Worm (Caenorhabditis elegans) whole organism, L4 larva: Measurements from ENCODE around the gene Y110A2AL.4.

Experiments used
- F44E2.7 ChIP-seq: fragments of 200-800 bp; sonication (Bioruptor generic); IDR thresholded peaks from 2 replicates; pipeline ENCODE4 v2.1.2; 2022; ENCODE audit warnings: missing genetic modification characterization, missing compliant biosample characterization
- R02D3.7 ChIP-seq: fragments of 150-350 bp; sonication (generic microtip); optimal IDR thresholded peaks from 3 replicates; lab custom pipeline; 2014; ENCODE audit warnings: missing biosample characterization, missing genetic modification characterization
- Y75B8A.6 ChIP-seq: fragments of 200-800 bp; sonication (Bioruptor generic); IDR thresholded peaks from 2 replicates; pipeline ENCODE4 v1.3.6; 2022; ENCODE audit warnings: missing genetic modification reagents, missing genetic modification characterization, missing compliant biosample characterization
- aha-1 ChIP-seq: fragments of 150-350 bp; peaks from one replicate; lab custom pipeline; 2014; ENCODE audit warnings: missing biosample characterization, missing genetic modification characterization
- aly-2 ChIP-seq: sonication (generic microtip); optimal IDR thresholded peaks from 2 replicates; lab custom pipeline; 2018; ENCODE audit warnings: missing biosample characterization, missing genetic modification characterization
- cey-2 ChIP-seq: sonication (generic microtip); optimal IDR thresholded peaks from 3 replicates; lab custom pipeline; 2017; ENCODE audit warnings: missing genetic modification characterization, mild to moderate bottlenecking, missing compliant biosample characterization, antibody characterized with exemption, borderline replicate concordance; ENCODE audit not compliant: insufficient read depth
- ctbp-1 ChIP-seq: fragments of 200-800 bp; sonication (Bioruptor generic); IDR thresholded peaks from 2 replicates; pipeline ENCODE4 v1.3.6; 2022; ENCODE audit warnings: missing genetic modification reagents, missing genetic modification characterization, missing compliant biosample characterization
- dmd-6 ChIP-seq: fragments of 200-800 bp; sonication (Bioruptor generic); IDR thresholded peaks from 2 replicates; pipeline ENCODE4 v1.3.6; 2022; ENCODE audit warnings: missing genetic modification reagents, missing genetic modification characterization, missing compliant biosample characterization
- dve-1 ChIP-seq: sonication (generic microtip); optimal IDR thresholded peaks from 2 replicates; lab custom pipeline; 2017; ENCODE audit warnings: antibody characterized with exemption, mild to moderate bottlenecking, missing genetic modification characterization, missing compliant biosample characterization; ENCODE audit not compliant: insufficient read depth
- gei-8 ChIP-seq: fragments of 200-800 bp; sonication (Bioruptor generic); optimal IDR thresholded peaks from 2 replicates; lab custom pipeline; 2018; ENCODE audit warnings: mild to moderate bottlenecking, missing genetic modification characterization, missing compliant biosample characterization
- lin-15B ChIP-seq: fragments of 150-350 bp; sonication (generic microtip); optimal IDR thresholded peaks from 3 replicates; lab custom pipeline; 2014; ENCODE audit warnings: missing biosample characterization, missing genetic modification characterization
- lir-3 ChIP-seq: sonication (generic microtip); optimal IDR thresholded peaks from 2 replicates; lab custom pipeline; 2016; ENCODE audit warnings: mild to moderate bottlenecking, missing genetic modification characterization, missing compliant biosample characterization
- lsy-2 ChIP-seq, 2 experiments: fragments of 150-350 bp in 1 of 2; sonication (generic microtip) in 1 of 2; optimal IDR thresholded peaks; 2 replicates each; lab custom pipeline; 2014 to 2017; ENCODE audit warnings: missing biosample characterization in 2 of 2, missing genetic modification characterization in 2 of 2
- mdl-1 ChIP-seq, 2 experiments: fragments of 150-350 bp in 1 of 2; sonication (generic microtip) in 1 of 2; optimal IDR thresholded peaks; 2 replicates each; lab custom pipeline; 2014 to 2017; ENCODE audit warnings: missing biosample characterization in 2 of 2, missing genetic modification characterization in 2 of 2
- mxl-3 ChIP-seq: fragments of 200-800 bp; sonication (Bioruptor generic); optimal IDR thresholded peaks from 2 replicates; lab custom pipeline; 2018; ENCODE audit warnings: mild to moderate bottlenecking, missing genetic modification characterization, missing compliant biosample characterization
- nhr-102 ChIP-seq: sonication (generic microtip); optimal IDR thresholded peaks from 2 replicates; lab custom pipeline; 2016; ENCODE audit warnings: mild to moderate bottlenecking, missing genetic modification characterization, moderate library complexity, missing compliant biosample characterization
- nhr-111 ChIP-seq: fragments of 200-800 bp; sonication (Bioruptor generic); optimal IDR thresholded peaks from 2 replicates; lab custom pipeline; 2018; ENCODE audit warnings: mild to moderate bottlenecking, missing genetic modification characterization, missing compliant biosample characterization
- nhr-237 ChIP-seq: sonication (generic microtip); optimal IDR thresholded peaks from 2 replicates; lab custom pipeline; 2017; ENCODE audit warnings: missing biosample characterization, missing genetic modification characterization
- nhr-25 ChIP-seq: sonication (generic microtip); optimal IDR thresholded peaks from 2 replicates; lab custom pipeline; 2017; ENCODE audit warnings: missing genetic modification characterization, mild to moderate bottlenecking, missing compliant biosample characterization, antibody characterized with exemption, moderate library complexity, borderline replicate concordance; ENCODE audit not compliant: insufficient read depth
- nhr-41 ChIP-seq: fragments of 200-800 bp; sonication (Bioruptor generic); IDR thresholded peaks from 2 replicates; pipeline ENCODE4 v1.3.6; 2022; ENCODE audit warnings: missing genetic modification reagents, missing genetic modification characterization, missing compliant biosample characterization
- nhr-42 ChIP-seq: fragments of 200-800 bp; sonication (Bioruptor generic); IDR thresholded peaks from 2 replicates; pipeline ENCODE4 v1.3.6; 2022; ENCODE audit warnings: missing genetic modification characterization, missing compliant biosample characterization
- nhr-77 ChIP-seq: fragments of 150-350 bp; optimal IDR thresholded peaks from 2 replicates; lab custom pipeline; 2014; ENCODE audit warnings: missing biosample characterization, missing genetic modification characterization
- set-16 ChIP-seq: fragments of 200-800 bp; sonication (Bioruptor generic); IDR thresholded peaks from 2 replicates; pipeline ENCODE4 v1.3.6; 2022; ENCODE audit warnings: missing genetic modification reagents, missing genetic modification characterization, missing compliant biosample characterization
- spr-3 ChIP-seq: fragments of 200-800 bp; sonication (Bioruptor generic); optimal IDR thresholded peaks from 2 replicates; lab custom pipeline; 2018; ENCODE audit warnings: mild to moderate bottlenecking, missing genetic modification characterization, missing compliant biosample characterization
- zip-11 ChIP-seq: fragments of 200-800 bp; sonication (Bioruptor generic); IDR thresholded peaks from 2 replicates; pipeline ENCODE4 v1.3.6; 2022; ENCODE audit warnings: missing genetic modification characterization, missing compliant biosample characterization
- zip-2 ChIP-seq: fragments of 150-350 bp; optimal IDR thresholded peaks from 2 replicates; lab custom pipeline; 2014; ENCODE audit warnings: missing biosample characterization, missing genetic modification characterization
- ztf-7 ChIP-seq: fragments of 150-350 bp; optimal IDR thresholded peaks from 2 replicates; lab custom pipeline; 2014; ENCODE audit warnings: missing biosample characterization, missing genetic modification characterization

Gene Y110A2AL.4

ce11 chrII:2888957-2889630 is 50.0 kb downstream of the Y110A2AL.4 start, which contains the start of gene pinn-1 (continued):
- TF ChIP-seq lsy-2 (tag; optimal IDR thresholded peaks at IDR 0.05; lab: Kevin White, UChicago): peak; percentile 59 to 89
- TF ChIP-seq ztf-7 (tag; lab: Kevin White, UChicago): peak; percentile 77
- TF ChIP-seq zip-11 (GFP tag; lab: Robert Waterston, UW): no peak
- TF ChIP-seq lin-15B (tag; lab: Kevin White, UChicago): peak; percentile 71
- no peak for TF ChIP-seq nhr-111
- no peak for TF ChIP-seq zip-2
- TF ChIP-seq gei-8: no peak
- TF ChIP-seq aha-1: peak; percentile 94
- peak; percentile 72 for TF ChIP-seq mxl-3 (GFP tag; lab: Kevin White, UChicago)
- TF ChIP-seq nhr-77: peak; percentile 53
- TF ChIP-seq spr-3: no peak
- TF ChIP-seq aly-2 (tag; lab: Kevin White, UChicago): no peak
- peak; percentile 59 for TF ChIP-seq nhr-25 (tag; lab: Kevin White, UChicago)
- no peak for TF ChIP-seq nhr-41 (GFP tag; lab: Robert Waterston, UW)
- no peak for TF ChIP-seq mdl-1 (tag; optimal IDR thresholded peaks at IDR 0.05; lab: Kevin White, UChicago)
- 0 out of 2 replicates have a peak, but pooled peaks have one; percentile 24 for TF ChIP-seq Y75B8A.6 (GFP tag; lab: Robert Waterston, UW)
- no peak for TF ChIP-seq cey-2 (tag; lab: Kevin White, UChicago)
- TF ChIP-seq nhr-237: no peak
- peak; percentile 83; the same call in 1 of the 2 replicates for TF ChIP-seq nhr-42 (GFP tag; lab: Robert Waterston, UW)
- TF ChIP-seq set-16 (GFP tag; lab: Robert Waterston, UW): peak; percentile 18; the same call in 1 of the 2 replicates
- TF ChIP-seq nhr-102 (tag; lab: Kevin White, UChicago): peak; percentile 75
- peak; percentile 72 for TF ChIP-seq ctbp-1 (GFP tag; lab: Robert Waterston, UW)
- TF ChIP-seq lir-3 (tag; lab: Kevin White, UChicago): no peak
- TF ChIP-seq dve-1 (tag; lab: Kevin White, UChicago): peak; percentile 78
- TF ChIP-seq R02D3.7 (tag; lab: Kevin White, UChicago): no peak
- no peak for TF ChIP-seq F44E2.7 (GFP tag; lab: Robert Waterston, UW)
- peak; percentile 85 for TF ChIP-seq dmd-6
- TF ChIP-seq, all 104 proteins: peak for 63
